Worm (Caenorhabditis elegans): Measurements from ENCODE around the gene Y50D4B.4.

- no peak for TF ChIP-seq pes-1 (GFP tag; IDR thresholded peaks at IDR 0.05)
- no peak for TF ChIP-seq flt-1 (GFP tag; IDR thresholded peaks at IDR 0.05)
These were observed 41.4 kb downstream of the Y50D4B.4 start, which contains the start of gene cpr-5 for ce11 chrV:1133840-1134239.

All from whole organism, early embryonic.